Worm (Caenorhabditis elegans): ENCODE measurements around the gene asm-3.

Gene asm-3

ce11 chrIV:563417-563816 lies 39.8 kb upstream of the asm-3 start:
- TF ChIP-seq unc-130 (GFP tag; optimal IDR thresholded peaks at IDR 0.05), result no peak
- TF ChIP-seq Y53F4B.3 (GFP tag; IDR thresholded peaks at IDR 0.05), result no peak
- TF ChIP-seq nfya-1 (tag; optimal IDR thresholded peaks at IDR 0.05; ENCODE audit: borderline replicate concordance, insufficient read depth), result no peak
- no peak for TF ChIP-seq ekl-4 (GFP tag; IDR thresholded peaks at IDR 0.05)
- no peak for TF ChIP-seq egl-44 (GFP tag; IDR thresholded peaks at IDR 0.05)
- TF ChIP-seq ztf-28 (GFP tag; IDR thresholded peaks at IDR 0.05), result no peak
- no peak for TF ChIP-seq bed-1 (GFP tag; IDR thresholded peaks at IDR 0.05)
- no peak for TF ChIP-seq ztf-3 (GFP tag; optimal IDR thresholded peaks at IDR 0.05)

- TF ChIP-seq mel-28 (tag; optimal IDR thresholded peaks at IDR 0.05; ENCODE audit: borderline replicate concordance), result no peak
Measured at ce11 chrIV:560780-561179, 37.2 kb upstream of the asm-3 start.

- TF ChIP-seq snpc-1.3 (tag; optimal IDR thresholded peaks at IDR 0.05; ENCODE audit: insufficient read depth) (no peak), B0035.1 (tag; optimal IDR thresholded peaks at IDR 0.05) (no peak), tlf-1 (GFP tag; optimal IDR thresholded peaks at IDR 0.05) (no peak), hsf-1 (GFP tag; IDR thresholded peaks at IDR 0.05) (no peak), egrh-3 (GFP tag; IDR thresholded peaks at IDR 0.05) (no peak), unc-130 (GFP tag; optimal IDR thresholded peaks at IDR 0.05) (no peak), xnd-1 (tag; optimal IDR thresholded peaks at IDR 0.05) (no peak), dox-1 (GFP tag; IDR thresholded peaks at IDR 0.05) (no peak), T26A5.8 (tag; optimal IDR thresholded peaks at IDR 0.05) (no peak), D2030.7 (GFP tag; IDR thresholded peaks at IDR 0.05) (no peak), ama-1 (optimal IDR thresholded peaks at IDR 0.05) (no peak), ama-1 (GFP tag; optimal IDR thresholded peaks at IDR 0.05) (no peak), F52B5.7 (tag; optimal IDR thresholded peaks at IDR 0.05) (no peak), B0261.1 (tag; optimal IDR thresholded peaks at IDR 0.05) (no peak), pha-4 (tag; optimal IDR thresholded peaks at IDR 0.05) (no peak), nhr-80 (tag; optimal IDR thresholded peaks at IDR 0.05) (no peak), C06A6.2 (GFP tag; conservative IDR thresholded peaks at IDR 0.05) (no peak), T07F8.4 (tag; optimal IDR thresholded peaks at IDR 0.05) (no peak), hmg-20 (GFP tag; IDR thresholded peaks at IDR 0.05) (no peak), egl-18 (GFP tag; IDR thresholded peaks at IDR 0.05) (no peak), Y95B8A.8 (GFP tag; IDR thresholded peaks at IDR 0.05) (no peak)
Measured at ce11 chrIV:560314-560713, 36.7 kb upstream of the asm-3 start.

ce11 chrIV:558735-559284 lies 35.2 kb upstream of the asm-3 start, which contains the start of gene efn-4:
Gene efn-4 (plus strand): TSS chrIV:559234.
- TF ChIP-seq F55B11.4 (tag; optimal IDR thresholded peaks at IDR 0.05; ENCODE audit: borderline replicate concordance, insufficient read depth) (no peak), attf-6 (GFP tag; IDR thresholded peaks at IDR 0.05) (no peak), ztf-25 (GFP tag; IDR thresholded peaks at IDR 0.05) (no peak), egrh-3 (GFP tag; IDR thresholded peaks at IDR 0.05) (peak; percentile 31; the same call in 1 of the 2 replicates), zfh-2 (GFP tag; conservative IDR thresholded peaks at IDR 0.05) (peak; percentile 69)

ce11 chrIV:554005-554404 lies 30.4 kb upstream of the asm-3 start:
- TF ChIP-seq F33H1.4 (GFP tag; IDR thresholded peaks at IDR 0.05), result no peak
- TF ChIP-seq bed-2 (GFP tag; IDR thresholded peaks at IDR 0.05), result no peak
- no peak for TF ChIP-seq ceh-79 (tag; optimal IDR thresholded peaks at IDR 0.05)
- no peak for TF ChIP-seq hlh-12 (tag; optimal IDR thresholded peaks at IDR 0.05)
